Worm (Caenorhabditis elegans) whole organism, midembryonic: ENCODE data around the gene C37C3.17.

Experiments used
- cog-1 ChIP-seq: sonication (generic microtip); optimal IDR thresholded peaks from 2 replicates; lab custom pipeline; 2016; ENCODE audit warnings: missing genetic modification characterization, missing compliant biosample characterization
- flt-1 ChIP-seq: fragments of 200-800 bp; sonication (Bioruptor generic); IDR thresholded peaks from 2 replicates; pipeline ENCODE4 v1.3.6; 2022; ENCODE audit warnings: missing genetic modification characterization, missing compliant biosample characterization
- klf-2 ChIP-seq: fragments of 200-800 bp; sonication (Bioruptor generic); conservative IDR thresholded peaks from 2 replicates; pipeline ENCODE4 v1.3.6; 2022; ENCODE audit warnings: missing genetic modification reagents, missing genetic modification characterization, missing compliant biosample characterization
- med-1 ChIP-seq: sonication (generic microtip); optimal IDR thresholded peaks from 2 replicates; lab custom pipeline; 2017; ENCODE audit warnings: missing genetic modification characterization, mild to moderate bottlenecking, missing compliant biosample characterization, antibody characterized with exemption, missing genetic modification reagents; ENCODE audit not compliant: insufficient read depth
- ref-1 ChIP-seq: fragments of 200-800 bp; sonication (Bioruptor generic); conservative IDR thresholded peaks from 2 replicates; pipeline ENCODE4 v1.3.6; 2022; ENCODE audit warnings: missing genetic modification reagents, missing genetic modification characterization, missing compliant biosample characterization
- tab-1 ChIP-seq: fragments of 200-800 bp; sonication (Bioruptor generic); IDR thresholded peaks from 2 replicates; pipeline ENCODE4 v1.3.6; 2022; ENCODE audit warnings: missing genetic modification characterization, missing compliant biosample characterization

- TF ChIP-seq flt-1 (GFP tag; lab: Robert Waterston, UW) (no peak), med-1 (GFP tag; lab: Kevin White, UChicago) (no peak), ref-1 (GFP tag; lab: Robert Waterston, UW) (no peak), klf-2 (no peak), cog-1 (tag; lab: Kevin White, UChicago) (no peak), tab-1 (GFP tag; lab: Robert Waterston, UW) (no peak)
Measured at ce11 chrV:7826362-7826761, 35.3 kb downstream of the C37C3.17 start.
